Worm (Caenorhabditis elegans): ENCODE measurements around the gene sir-2.2.

ce11 chrX:13352164-13352563 is 24.3 kb downstream of the sir-2.2 start:
- TF ChIP-seq unc-62 (GFP tag; optimal IDR thresholded peaks at IDR 0.05) (no peak), skn-1 (tag; optimal IDR thresholded peaks at IDR 0.05) (no peak), mab-5 (tag; optimal IDR thresholded peaks at IDR 0.05) (no peak), mdl-1 (tag; optimal IDR thresholded peaks at IDR 0.05) (no peak)
